Fruit fly (Drosophila melanogaster) whole organism, embryonic: ENCODE results near the gene Arpc2.

ENCODE experiments used
- Awh ChIP-seq: fragments of 200-800 bp; sonication (Bioruptor generic); IDR thresholded peaks from 2 replicates; pipeline ENCODE4, ENCODE4 v1.3.6; 2022; ENCODE audit warnings: missing biosample characterization, missing genetic modification characterization
- Bgb ChIP-seq: fragments of 200-800 bp; sonication (Bioruptor generic); IDR thresholded peaks from 2 replicates; pipeline ENCODE4 v1.3.6; 2022; ENCODE audit warnings: missing biosample characterization, missing genetic modification characterization; ENCODE audit not compliant: partially characterized antibody
- Blimp-1 ChIP-seq: fragments of 200-800 bp; sonication (Bioruptor generic); optimal IDR thresholded peaks from 3 replicates; lab custom pipeline; 2018; ENCODE audit warnings: missing biosample characterization, missing genetic modification characterization, mild to moderate bottlenecking, moderate library complexity, missing genetic modification reagents
- CG11456 ChIP-seq: fragments of 200-800 bp; sonication (Bioruptor generic); IDR thresholded peaks from 3 replicates; pipeline ENCODE4 v1.3.6; 2022; ENCODE audit warnings: missing biosample characterization, missing genetic modification characterization
- CG11504 ChIP-seq: fragments of 200-800 bp; sonication (Bioruptor generic); optimal IDR thresholded peaks from 3 replicates; lab custom pipeline; 2019; ENCODE audit warnings: missing biosample characterization, mild to moderate bottlenecking, missing genetic modification characterization, moderate library complexity
- CG12769 ChIP-seq: fragments of 200-800 bp; sonication (Bioruptor generic); optimal IDR thresholded peaks from 2 replicates; lab custom pipeline; 2019; ENCODE audit warnings: missing biosample characterization, mild to moderate bottlenecking, missing genetic modification characterization, moderate library complexity
- CG13287 ChIP-seq: fragments of 200-800 bp; sonication (Bioruptor generic); IDR thresholded peaks from 2 replicates; pipeline ENCODE4 v1.3.6; 2022; ENCODE audit warnings: missing biosample characterization, missing genetic modification characterization; ENCODE audit not compliant: partially characterized antibody
- CG14710 ChIP-seq: fragments of 200-800 bp; sonication (Bioruptor generic); optimal IDR thresholded peaks from 3 replicates; lab custom pipeline; 2019; ENCODE audit warnings: missing biosample characterization, mild to moderate bottlenecking, missing genetic modification characterization, moderate library complexity
- CG31441 ChIP-seq: fragments of 200-800 bp; sonication (Bioruptor generic); IDR thresholded peaks from 2 replicates; pipeline ENCODE4 v1.3.6; 2022; ENCODE audit warnings: missing biosample characterization, missing genetic modification characterization
- CG34224 ChIP-seq: fragments of 200-800 bp; sonication (Bioruptor generic); IDR thresholded peaks from 3 replicates; pipeline ENCODE4 v1.3.6; 2022; ENCODE audit warnings: missing biosample characterization, missing genetic modification characterization; ENCODE audit not compliant: partially characterized antibody
- CG42726 ChIP-seq: fragments of 200-800 bp; sonication (Bioruptor generic); IDR thresholded peaks from 2 replicates; pipeline ENCODE4 v1.3.6; 2022; ENCODE audit warnings: missing biosample characterization, missing genetic modification characterization; ENCODE audit not compliant: partially characterized antibody
- CG9215 ChIP-seq: fragments of 200-800 bp; sonication (Bioruptor generic); IDR thresholded peaks from 2 replicates; pipeline ENCODE4 v1.3.6; 2022; ENCODE audit warnings: missing biosample characterization, missing genetic modification characterization
- CG9932 ChIP-seq: fragments of 200-800 bp; sonication (Bioruptor generic); IDR thresholded peaks from 2 replicates; pipeline ENCODE4 v1.3.6; 2022; ENCODE audit warnings: missing biosample characterization, missing genetic modification characterization
- Dbx ChIP-seq: fragments of 200-800 bp; sonication (Bioruptor generic); IDR thresholded peaks from 3 replicates; pipeline ENCODE4 v1.3.6; 2022; ENCODE audit warnings: missing biosample characterization, missing genetic modification characterization
- Deaf1 ChIP-seq: fragments of 200-800 bp; optimal IDR thresholded peaks from 3 replicates; lab custom pipeline; 2019; ENCODE audit warnings: missing biosample characterization, mild to moderate bottlenecking, missing genetic modification characterization, moderate library complexity
- Hsf ChIP-seq: fragments of 200-800 bp; sonication (Bioruptor generic); optimal IDR thresholded peaks from 3 replicates; lab custom pipeline; 2016; ENCODE audit warnings: missing biosample characterization, missing genetic modification characterization
- Jarid2 ChIP-seq: fragments of 200-800 bp; sonication (Bioruptor generic); optimal IDR thresholded peaks from 3 replicates; lab custom pipeline; 2017; ENCODE audit warnings: mild to moderate bottlenecking, missing biosample characterization, missing genetic modification reagents, missing genetic modification characterization
- MBD-R2 ChIP-seq: fragments of 200-800 bp; sonication (Bioruptor generic); IDR thresholded peaks from 2 replicates; pipeline ENCODE4 v1.3.6; 2022; ENCODE audit warnings: missing biosample characterization, missing genetic modification characterization
- MTF-1 ChIP-seq: fragments of 200-800 bp; sonication (Bioruptor generic); optimal IDR thresholded peaks from 2 replicates; lab custom pipeline; 2018; ENCODE audit warnings: missing biosample characterization, mild to moderate bottlenecking, missing genetic modification characterization, borderline replicate concordance
- Med ChIP-seq: fragments of 200-800 bp; sonication (Bioruptor generic); peaks from one replicate; lab custom pipeline; 2016; ENCODE audit warnings: missing biosample characterization, missing genetic modification characterization, mild to moderate bottlenecking, inconsistent platforms, moderate library complexity
- Nf-YB ChIP-seq: fragments of 200-800 bp; sonication (Bioruptor generic); optimal IDR thresholded peaks from 3 replicates; lab custom pipeline; 2019; ENCODE audit warnings: missing biosample characterization, mild to moderate bottlenecking, missing genetic modification characterization, moderate library complexity
- Trl ChIP-seq, 3 experiments: fragments of >200 bp in 2 of 3; fragments of 200-800 bp in 1 of 3; sonication (Bioruptor generic) in 1 of 3; optimal IDR thresholded peaks; 2 replicates in 1 of 3; 3 replicates in 2 of 3; lab custom pipeline; 2016 to 2017; ENCODE audit warnings: missing biosample characterization in 1 of 3, missing genetic modification characterization in 1 of 3
- Vsx1 ChIP-seq: fragments of 200-800 bp; sonication (Bioruptor generic); optimal IDR thresholded peaks from 2 replicates; lab custom pipeline; 2017; ENCODE audit warnings: missing biosample characterization, mild to moderate bottlenecking, missing genetic modification characterization, missing genetic modification reagents
- abd-A ChIP-seq: fragments of 200-800 bp; sonication (Bioruptor generic); optimal IDR thresholded peaks from 3 replicates; lab custom pipeline; 2019; ENCODE audit warnings: missing biosample characterization, mild to moderate bottlenecking, missing genetic modification characterization, moderate library complexity
- amos ChIP-seq: fragments of 200-800 bp; sonication (Bioruptor generic); IDR thresholded peaks from 2 replicates; pipeline ENCODE4 v1.3.6; 2022; ENCODE audit warnings: missing biosample characterization, missing genetic modification characterization; ENCODE audit not compliant: partially characterized antibody
- bbx ChIP-seq: fragments of 200-800 bp; sonication (Bioruptor generic); IDR thresholded peaks from 2 replicates; pipeline ENCODE4 v1.3.6; 2022; ENCODE audit warnings: missing biosample characterization, missing genetic modification characterization; ENCODE audit not compliant: partially characterized antibody
- chinmo ChIP-seq: fragments of 200-800 bp; sonication (Bioruptor generic); IDR thresholded peaks from 4 replicates; pipeline ENCODE4 v1.3.6; 2022; ENCODE audit warnings: missing biosample characterization, missing genetic modification characterization; ENCODE audit not compliant: partially characterized antibody
- chm ChIP-seq: fragments of 200-800 bp; sonication (Bioruptor generic); IDR thresholded peaks from 2 replicates; pipeline ENCODE4 v1.3.6; 2022; ENCODE audit warnings: missing biosample characterization, missing genetic modification characterization
- crp ChIP-seq, 2 experiments: fragments of 200-800 bp; sonication (Bioruptor generic); optimal IDR thresholded peaks; 2 replicates in 1 of 2; 3 replicates in 1 of 2; lab custom pipeline; 2017; ENCODE audit warnings: missing biosample characterization in 2 of 2, missing genetic modification characterization in 2 of 2, mild to moderate bottlenecking in 1 of 2, moderate library complexity in 1 of 2
- esg ChIP-seq: fragments of 200-800 bp; sonication (Bioruptor generic); conservative IDR thresholded peaks from 2 replicates; pipeline ENCODE4 v1.3.6; 2022; ENCODE audit warnings: missing biosample characterization, missing genetic modification characterization
- ftz-f1 ChIP-seq: fragments of 200-800 bp; sonication (Bioruptor generic); optimal IDR thresholded peaks from 2 replicates; lab custom pipeline; 2016; ENCODE audit warnings: missing biosample characterization, missing genetic modification characterization
- grn ChIP-seq: fragments of 200-800 bp; sonication (Bioruptor generic); optimal IDR thresholded peaks from 3 replicates; lab custom pipeline; 2017; ENCODE audit warnings: missing biosample characterization, missing genetic modification characterization
- hb ChIP-seq: fragments of 200-800 bp; sonication (Bioruptor generic); IDR thresholded peaks from 3 replicates; pipeline ENCODE4 v1.3.6; 2022; ENCODE audit warnings: missing biosample characterization, missing genetic modification characterization; ENCODE audit not compliant: partially characterized antibody
- insv ChIP-seq, 2 experiments: fragments of 200-800 bp; sonication (Bioruptor generic); optimal IDR thresholded peaks; 3 replicates each; lab custom pipeline; 2016 to 2018; ENCODE audit warnings: missing biosample characterization in 2 of 2, missing genetic modification characterization in 2 of 2
- lab ChIP-seq: fragments of 200-800 bp; sonication (Bioruptor generic); optimal IDR thresholded peaks from 3 replicates; lab custom pipeline; 2017; ENCODE audit warnings: missing biosample characterization, missing genetic modification characterization, mild to moderate bottlenecking, moderate library complexity, missing genetic modification reagents
- sens ChIP-seq: fragments of 200-800 bp; sonication (Bioruptor generic); peaks from one replicate; lab custom pipeline; 2016; ENCODE audit warnings: missing biosample characterization, missing genetic modification characterization
- stwl ChIP-seq: fragments of 200-800 bp; sonication (Bioruptor generic); optimal IDR thresholded peaks from 3 replicates; lab custom pipeline; 2018; ENCODE audit warnings: missing biosample characterization, mild to moderate bottlenecking, missing genetic modification characterization, moderate library complexity
- trem ChIP-seq: fragments of 200-800 bp; optimal IDR thresholded peaks from 3 replicates; lab custom pipeline; 2019; ENCODE audit warnings: missing biosample characterization, mild to moderate bottlenecking, missing genetic modification characterization, moderate library complexity
- trh ChIP-seq: fragments of 200-800 bp; sonication (Bioruptor generic); optimal IDR thresholded peaks from 2 replicates; lab custom pipeline; 2016; ENCODE audit warnings: missing biosample characterization, missing genetic modification characterization
- zen2 ChIP-seq: fragments of 200-800 bp; sonication (Bioruptor generic); IDR thresholded peaks from 3 replicates; pipeline ENCODE4 v1.3.6; 2022; ENCODE audit warnings: missing biosample characterization, missing genetic modification characterization; ENCODE audit not compliant: partially characterized antibody

Arpc2 gene

dm6 chr2L:20382141-20382815 is 34.6 kb upstream of the Arpc2 start, which contains the start of gene CG16798:
Gene CG16798 (minus strand): TSS chr2L:20382356.
- TF ChIP-seq abd-A (peak; percentile 77), bbx (GFP tag; lab: Robert Waterston, UW) (peak; percentile 16; the same call in 1 of the 2 replicates), CG31441 (GFP tag; lab: Robert Waterston, UW) (no peak), crp (GFP tag; optimal IDR thresholded peaks at IDR 0.05; lab: Kevin White, UChicago) (peak in 1 of 2 experiments; percentile 77), esg (no peak), hb (0 out of 3 replicates have a peak, but pooled peaks have one; percentile 56), chm (GFP tag; lab: Robert Waterston, UW) (peak; percentile 47; the same call in 1 of the 2 replicates), lab (GFP tag; lab: Kevin White, UChicago) (peak; percentile 6), CG12769 (tag; lab: Kevin White, UChicago) (peak; percentile 16), Blimp-1 (GFP tag; lab: Kevin White, UChicago) (peak; percentile 94), Trl (optimal IDR thresholded peaks at IDR 0.05; lab: Kevin White, UChicago) (peak; percentile 38 to 54), Trl (GFP tag; optimal IDR thresholded peaks at IDR 0.05; lab: Kevin White, UChicago) (no peak), MTF-1 (no peak), Nf-YB (GFP tag; lab: Kevin White, UChicago) (peak; percentile 38), chinmo (GFP tag; lab: Robert Waterston, UW) (peak; percentile 78; the same call in 3 of the 4 replicates), Jarid2 (peak; percentile 68), CG34224 (GFP tag; lab: Robert Waterston, UW) (peak; percentile 56; the same call in 2 of the 3 replicates), Vsx1 (GFP tag; lab: Kevin White, UChicago) (peak; percentile 40), trh (GFP tag; lab: Kevin White, UChicago) (no peak), CG11504 (tag; lab: Kevin White, UChicago) (peak; percentile 14), CG13287 (GFP tag; lab: Robert Waterston, UW) (peak; percentile 53; the same call in 1 of the 2 replicates), trem (tag; lab: Kevin White, UChicago) (no peak), CG42726 (GFP tag; lab: Robert Waterston, UW) (no peak), Deaf1 (tag; lab: Kevin White, UChicago) (peak; percentile 95), Med (peak; percentile 80), MBD-R2 (GFP tag; lab: Robert Waterston, UW) (peak; percentile 10; the same call in 1 of the 2 replicates), Dbx (peak; percentile 51; the same call in 2 of the 3 replicates), stwl (no peak), CG11456 (GFP tag; lab: Robert Waterston, UW) (0 out of 3 replicates have a peak, but pooled peaks have one; percentile 44), CG9932 (GFP tag; lab: Robert Waterston, UW) (0 out of 2 replicates have a peak, but pooled peaks have one; percentile 13), CG9215 (GFP tag; lab: Robert Waterston, UW) (no peak), ftz-f1 (GFP tag; lab: Kevin White, UChicago) (peak; percentile 44), sens (GFP tag; lab: Kevin White, UChicago) (peak; percentile 31), Bgb (GFP tag; lab: Robert Waterston, UW) (peak; percentile 34; the same call in 1 of the 2 replicates), Hsf (GFP tag; lab: Kevin White, UChicago) (no peak), insv (GFP tag; optimal IDR thresholded peaks at IDR 0.05; lab: Kevin White, UChicago) (no peak), amos (peak; percentile 26; the same call in 1 of the 2 replicates), zen2 (GFP tag; lab: Robert Waterston, UW) (peak; percentile 47; the same call in 1 of the 3 replicates), CG14710 (tag; lab: Kevin White, UChicago) (no peak), grn (GFP tag; lab: Kevin White, UChicago) (peak; percentile 19), Awh (GFP tag; lab: Robert Waterston, UW) (peak; percentile 34; the same call in 1 of the 2 replicates)
- TF ChIP-seq, all 482 proteins: peak for 29
